Worm (Caenorhabditis elegans): ENCODE data around the gene cee-1.

DNA sequence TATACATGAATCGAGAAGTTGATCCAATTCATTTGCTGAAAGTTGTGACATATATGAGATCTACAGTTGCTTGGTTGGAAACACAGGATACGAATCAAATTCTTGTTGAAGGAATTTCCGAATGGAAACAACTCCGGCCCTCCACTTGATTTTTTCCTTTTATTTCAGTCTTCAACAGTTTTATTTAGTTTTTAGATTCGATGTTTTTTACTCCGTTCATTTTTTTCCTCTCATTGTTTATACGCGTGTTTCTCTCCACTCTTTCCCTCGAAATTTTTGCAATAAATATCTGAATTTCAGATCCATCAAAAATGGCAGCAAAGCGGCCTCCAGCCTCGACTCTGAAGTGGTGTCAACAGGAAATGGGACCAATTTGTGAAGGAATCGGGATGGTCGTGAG, 49.4 kb upstream of the cee-1 start, which contains the start of gene coq-8:
- TF ChIP-seq lsy-2 (tag; optimal IDR thresholded peaks at IDR 0.05) (no peak), nhr-237 (tag; optimal IDR thresholded peaks at IDR 0.05) (no peak), ztf-11 (tag; optimal IDR thresholded peaks at IDR 0.05) (no peak), snpc-4 (tag; optimal IDR thresholded peaks at IDR 0.05) (no peak), ces-1 (GFP tag; optimal IDR thresholded peaks at IDR 0.05) (no peak), blmp-1 (tag; optimal IDR thresholded peaks at IDR 0.05) (no peak), nhr-2 (tag; optimal IDR thresholded peaks at IDR 0.05) (no peak)

Measured in whole organism, mixed stage, embryonic.